Worm (Caenorhabditis elegans) whole organism, L1 larva: Measurements from ENCODE around the gene chpf-2.

ENCODE experiments used
- ces-1 ChIP-seq: fragments of 150-350 bp; optimal IDR thresholded peaks from 2 replicates; lab custom pipeline; 2014; ENCODE audit warnings: missing biosample characterization, missing genetic modification reagents, missing genetic modification characterization
- efl-1 ChIP-seq, 4 experiments: fragments of 150-350 bp; optimal IDR thresholded peaks in 3 of 4; peaks in 1 of 4; 1 replicate in 1 of 4; 2 replicates in 3 of 4; lab custom pipeline; 2014; ENCODE audit warnings: missing biosample characterization in 2 of 4, missing genetic modification characterization in 2 of 4, missing genetic modification reagents in 2 of 4
- ets-5 ChIP-seq: fragments of 200-800 bp; sonication (Bioruptor generic); IDR thresholded peaks from 2 replicates; pipeline ENCODE4 v1.3.6; 2022; ENCODE audit warnings: missing genetic modification characterization, missing compliant biosample characterization
- fkh-10 ChIP-seq: sonication (generic microtip); optimal IDR thresholded peaks from 2 replicates; lab custom pipeline; 2017; ENCODE audit warnings: missing biosample characterization, missing genetic modification reagents, missing genetic modification characterization
- fos-1 ChIP-seq: fragments of 150-350 bp; optimal IDR thresholded peaks from 2 replicates; lab custom pipeline; 2014; ENCODE audit warnings: missing biosample characterization, missing genetic modification characterization
- hlh-17 ChIP-seq: fragments of 200-800 bp; sonication (Bioruptor generic); optimal IDR thresholded peaks from 2 replicates; lab custom pipeline; 2018; ENCODE audit warnings: missing genetic modification characterization, mild to moderate bottlenecking, missing compliant biosample characterization, moderate library complexity, borderline replicate concordance
- irx-1 ChIP-seq: sonication (generic microtip); optimal IDR thresholded peaks from 2 replicates; lab custom pipeline; 2016; ENCODE audit warnings: missing genetic modification characterization, missing compliant biosample characterization
- jun-1 ChIP-seq: fragments of 150-350 bp; optimal IDR thresholded peaks from 2 replicates; lab custom pipeline; 2014; ENCODE audit warnings: missing biosample characterization, missing genetic modification reagents, missing genetic modification characterization
- mdl-1 ChIP-seq, 2 experiments: fragments of 150-350 bp; optimal IDR thresholded peaks; 2 replicates each; lab custom pipeline; 2014 to 2017; ENCODE audit warnings: missing biosample characterization in 2 of 2, missing genetic modification characterization in 2 of 2, inconsistent platforms in 1 of 2
- nhr-12 ChIP-seq: sonication (generic microtip); optimal IDR thresholded peaks from 2 replicates; lab custom pipeline; 2017; ENCODE audit warnings: missing biosample characterization, missing genetic modification characterization
- nhr-28 ChIP-seq: fragments of 150-350 bp; optimal IDR thresholded peaks from 2 replicates; lab custom pipeline; 2014; ENCODE audit warnings: missing biosample characterization, missing genetic modification characterization
- unc-98 ChIP-seq: fragments of 200-800 bp; sonication (Bioruptor generic); IDR thresholded peaks from 2 replicates; pipeline ENCODE4 v1.3.6; 2022; ENCODE audit warnings: missing genetic modification characterization, missing compliant biosample characterization

- TF ChIP-seq unc-98 (no peak), efl-1 (optimal IDR thresholded peaks at IDR 0.05; lab: Kevin White, UChicago) (no peak), efl-1 (GFP tag; optimal IDR thresholded peaks at IDR 0.05 in 1 of 2; lab: Kevin White, UChicago) (peak in 1 of 2 experiments; percentile 18), jun-1 (tag; lab: Kevin White, UChicago) (no peak), ces-1 (GFP tag; lab: Kevin White, UChicago) (no peak), ets-5 (GFP tag; lab: Robert Waterston, UW) (no peak), fkh-10 (GFP tag; lab: Kevin White, UChicago) (no peak), hlh-17 (GFP tag; lab: Kevin White, UChicago) (no peak), fos-1 (no peak), nhr-12 (tag; lab: Kevin White, UChicago) (no peak), nhr-28 (tag; lab: Kevin White, UChicago) (no peak), mdl-1 (tag; optimal IDR thresholded peaks at IDR 0.05; lab: Kevin White, UChicago) (no peak), irx-1 (tag; lab: Kevin White, UChicago) (no peak)
These were observed 15.1 kb upstream of the chpf-2 start, which contains the start of gene C50H11.8 for ce11 chrV:3054254-3054653.
